Worm (Caenorhabditis elegans) whole organism, L4 larva: Measurements from ENCODE around the gene F42C5.6.

Experiments used
- F37D6.2 ChIP-seq: sonication (generic microtip); optimal IDR thresholded peaks from 2 replicates; lab custom pipeline; 2016; ENCODE audit warnings: mild to moderate bottlenecking, missing genetic modification characterization, missing compliant biosample characterization
- R02D3.7 ChIP-seq: fragments of 150-350 bp; sonication (generic microtip); optimal IDR thresholded peaks from 3 replicates; lab custom pipeline; 2014; ENCODE audit warnings: missing biosample characterization, missing genetic modification characterization
- egl-27 ChIP-seq: sonication (generic microtip); optimal IDR thresholded peaks from 3 replicates; lab custom pipeline; 2017; ENCODE audit warnings: missing biosample characterization, missing genetic modification reagents, missing genetic modification characterization
- lin-15B ChIP-seq: fragments of 150-350 bp; sonication (generic microtip); optimal IDR thresholded peaks from 3 replicates; lab custom pipeline; 2014; ENCODE audit warnings: missing biosample characterization, missing genetic modification characterization
- nhr-11 ChIP-seq: fragments of 150-350 bp; optimal IDR thresholded peaks from 2 replicates; lab custom pipeline; 2014; ENCODE audit warnings: missing biosample characterization, missing genetic modification characterization
- nhr-25 ChIP-seq: sonication (generic microtip); optimal IDR thresholded peaks from 2 replicates; lab custom pipeline; 2017; ENCODE audit warnings: missing genetic modification characterization, mild to moderate bottlenecking, missing compliant biosample characterization, antibody characterized with exemption, moderate library complexity, borderline replicate concordance; ENCODE audit not compliant: insufficient read depth
- pqm-1 ChIP-seq: sonication (generic microtip); optimal IDR thresholded peaks from 2 replicates; lab custom pipeline; 2017; ENCODE audit warnings: missing biosample characterization, missing genetic modification characterization
- snpc-4 ChIP-seq: fragments of 150-350 bp; optimal IDR thresholded peaks from 2 replicates; lab custom pipeline; 2014; ENCODE audit warnings: missing biosample characterization, missing genetic modification characterization
- unc-39 ChIP-seq: sonication (generic microtip); optimal IDR thresholded peaks from 2 replicates; lab custom pipeline; 2017; ENCODE audit warnings: missing biosample characterization, missing genetic modification characterization

- no peak for TF ChIP-seq egl-27 (tag; lab: Kevin White, UChicago)
- no peak for TF ChIP-seq pqm-1
- TF ChIP-seq nhr-11 (tag; lab: Kevin White, UChicago): no peak
- TF ChIP-seq unc-39 (tag; lab: Kevin White, UChicago): no peak
- no peak for TF ChIP-seq lin-15B (tag; lab: Kevin White, UChicago)
- no peak for TF ChIP-seq R02D3.7 (tag; lab: Kevin White, UChicago)
- TF ChIP-seq snpc-4: no peak
- no peak for TF ChIP-seq F37D6.2 (tag; lab: Kevin White, UChicago)
- TF ChIP-seq nhr-25 (tag; lab: Kevin White, UChicago): no peak
Measured at ce11 chrIV:7342144-7342543, 33.3 kb upstream of the F42C5.6 start.
